Worm (Caenorhabditis elegans): Measurements from ENCODE around the gene B0303.14.
A peak's percentile ranks its signal among the peaks of the same experiment; 100 is the strongest.

Gene B0303.14

DNA sequence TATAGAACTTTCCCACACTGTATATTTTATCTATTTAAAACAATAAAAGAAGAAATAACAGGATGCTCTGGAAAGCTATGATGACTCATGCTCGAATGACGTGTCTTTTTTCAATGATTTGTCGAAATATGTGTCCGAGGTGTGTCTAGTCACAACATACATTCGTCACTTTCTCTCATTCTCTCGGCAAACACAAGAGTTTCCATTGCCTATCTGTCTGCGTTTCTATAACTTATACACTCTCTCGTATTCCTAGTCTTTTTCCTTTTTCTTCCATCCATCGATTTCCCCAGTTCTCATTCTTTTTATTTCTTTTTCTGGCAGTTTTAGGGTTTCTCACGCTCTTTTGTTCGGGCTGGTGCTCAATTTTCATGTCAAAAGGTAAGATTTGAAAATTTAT is 19.3 kb downstream of the B0303.14 start (continued):
- TF ChIP-seq ama-1 (optimal IDR thresholded peaks at IDR 0.05) (no peak), mef-2 (tag; optimal IDR thresholded peaks at IDR 0.05) (no peak), aha-1 (tag; optimal IDR thresholded peaks at IDR 0.05) (no peak), rnt-1 (tag; optimal IDR thresholded peaks at IDR 0.05) (peak; percentile 13), nhr-77 (tag; optimal IDR thresholded peaks at IDR 0.05) (no peak), C34B4.2 (tag; optimal IDR thresholded peaks at IDR 0.05) (no peak), efl-1 (optimal IDR thresholded peaks at IDR 0.05) (peak; percentile 51 to 55), efl-1 (GFP tag; optimal IDR thresholded peaks at IDR 0.05 in 1 of 2) (peak; percentile 27 to 79), irx-1 (tag; optimal IDR thresholded peaks at IDR 0.05) (no peak), lin-35 (GFP tag; optimal IDR thresholded peaks at IDR 0.05) (peak; percentile 27 to 46), ceh-90 (tag; optimal IDR thresholded peaks at IDR 0.05) (no peak), fos-1 (tag; optimal IDR thresholded peaks at IDR 0.05) (peak; percentile 42), nhr-47 (tag; optimal IDR thresholded peaks at IDR 0.05) (peak; percentile 3), fkh-4 (tag; optimal IDR thresholded peaks at IDR 0.05; ENCODE audit: borderline replicate concordance) (no peak), C04F5.9 (tag; optimal IDR thresholded peaks at IDR 0.05) (no peak), fkh-8 (tag; optimal IDR thresholded peaks at IDR 0.05) (peak; percentile 65), Y116A8C.19 (tag; optimal IDR thresholded peaks at IDR 0.05; ENCODE audit: borderline replicate concordance) (no peak), snu-23 (GFP tag; optimal IDR thresholded peaks at IDR 0.05) (peak; percentile 45), dsc-1 (tag; optimal IDR thresholded peaks at IDR 0.05) (no peak), hlh-17 (GFP tag; optimal IDR thresholded peaks at IDR 0.05; ENCODE audit: borderline replicate concordance) (no peak)

DNA sequence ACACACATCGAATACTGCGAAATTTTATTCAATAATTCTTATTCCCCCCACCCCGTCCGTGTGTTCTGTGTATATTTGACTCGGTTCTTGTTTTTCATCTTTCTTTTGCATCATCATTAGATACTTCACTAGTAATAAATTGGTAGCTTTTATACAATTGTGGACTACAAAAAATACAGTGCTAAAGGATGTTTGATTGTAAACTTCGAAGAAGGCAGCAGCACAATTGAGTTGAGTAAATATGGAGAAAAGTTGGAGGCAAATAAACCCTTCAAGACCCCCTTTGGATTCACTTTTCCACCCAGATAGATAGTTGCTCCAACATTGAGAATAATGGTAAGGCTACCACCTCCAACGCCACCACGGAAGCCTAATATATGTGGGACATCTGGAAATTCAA is 22.7 kb downstream of the B0303.14 start, which contains the start of gene B0303.7:
TSS of gene B0303.7 (plus strand) at position 301 of the 400 bp plus-strand sequence.
- TF ChIP-seq egl-27 (tag; optimal IDR thresholded peaks at IDR 0.05) (no peak), sup-37 (GFP tag; optimal IDR thresholded peaks at IDR 0.05) (no peak), Y116A8C.19 (tag; optimal IDR thresholded peaks at IDR 0.05; ENCODE audit: borderline replicate concordance) (no peak), swsn-7 (tag; optimal IDR thresholded peaks at IDR 0.05) (no peak), nhr-12 (tag; optimal IDR thresholded peaks at IDR 0.05) (no peak), unc-98 (GFP tag; IDR thresholded peaks at IDR 0.05) (no peak), unc-30 (tag; optimal IDR thresholded peaks at IDR 0.05) (no peak), nhr-76 (tag; optimal IDR thresholded peaks at IDR 0.05) (no peak), lin-39 (tag; optimal IDR thresholded peaks at IDR 0.05) (no peak), fos-1 (tag; optimal IDR thresholded peaks at IDR 0.05) (no peak), nhr-11 (tag; optimal IDR thresholded peaks at IDR 0.05) (no peak), hlh-17 (GFP tag; optimal IDR thresholded peaks at IDR 0.05; ENCODE audit: borderline replicate concordance) (no peak), jun-1 (tag; optimal IDR thresholded peaks at IDR 0.05) (no peak), C16A3.4 (tag; optimal IDR thresholded peaks at IDR 0.05) (no peak), ceh-8 (GFP tag; optimal IDR thresholded peaks at IDR 0.05) (no peak), zip-4 (GFP tag; optimal IDR thresholded peaks at IDR 0.05) (no peak), unc-130 (tag; optimal IDR thresholded peaks at IDR 0.05) (no peak)

DNA sequence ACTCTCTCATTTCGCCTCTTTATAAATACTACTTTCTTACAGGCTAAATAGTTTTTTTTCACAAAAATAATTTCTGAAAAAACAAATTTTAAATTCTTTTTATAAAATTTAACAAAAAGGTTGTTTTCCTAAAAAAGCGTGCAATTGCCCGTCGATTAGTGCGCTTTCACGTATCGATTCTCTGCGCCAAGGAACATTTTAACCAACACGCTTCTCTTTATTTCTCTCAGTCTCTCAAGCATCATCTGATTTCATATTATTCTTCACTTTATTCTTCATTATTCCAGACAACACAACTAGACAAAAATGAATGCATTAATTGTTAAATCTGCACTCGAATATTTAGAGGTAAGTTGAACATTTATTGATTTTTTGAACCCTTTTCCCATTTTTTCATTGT is 26.3 kb downstream of the B0303.14 start, which contains the start of gene B0303.4:
TSS of gene B0303.4 (plus strand) at position 196 of the 400 bp plus-strand sequence.
- TF ChIP-seq unc-130 (tag; optimal IDR thresholded peaks at IDR 0.05) (peak; percentile 48), alr-1 (tag; optimal IDR thresholded peaks at IDR 0.05; ENCODE audit: borderline replicate concordance) (no peak), isw-1 (GFP tag; IDR thresholded peaks at IDR 0.05) (no peak), ceh-90 (tag; optimal IDR thresholded peaks at IDR 0.05) (no peak), rnt-1 (tag; optimal IDR thresholded peaks at IDR 0.05) (peak; percentile 54), mep-1 (tag; optimal IDR thresholded peaks at IDR 0.05) (peak; percentile 92), blmp-1 (tag; optimal IDR thresholded peaks at IDR 0.05) (peak; percentile 83), ceh-82 (tag; optimal IDR thresholded peaks at IDR 0.05) (peak in 1 of 3 experiments; percentile 33), nhr-90 (tag; optimal IDR thresholded peaks at IDR 0.05; ENCODE audit: poor library complexity) (peak; percentile 20), dpl-1 (GFP tag; optimal IDR thresholded peaks at IDR 0.05) (peak; percentile 46 to 68 (median 51)), lsy-2 (tag; optimal IDR thresholded peaks at IDR 0.05) (peak; percentile 76), fkh-8 (tag; optimal IDR thresholded peaks at IDR 0.05) (peak; percentile 51), C34B4.2 (tag; optimal IDR thresholded peaks at IDR 0.05) (no peak), dsc-1 (tag; optimal IDR thresholded peaks at IDR 0.05) (peak; percentile 33), elt-3 (tag; optimal IDR thresholded peaks at IDR 0.05) (peak in 1 of 6 experiments; percentile 67), pqm-1 (tag; optimal IDR thresholded peaks at IDR 0.05) (no peak), zag-1 (tag; optimal IDR thresholded peaks at IDR 0.05) (no peak), snu-23 (GFP tag; optimal IDR thresholded peaks at IDR 0.05) (peak; percentile 74), aly-2 (tag; optimal IDR thresholded peaks at IDR 0.05) (no peak), grh-1 (GFP tag; IDR thresholded peaks at IDR 0.05) (no peak), F16B12.6 (tag; optimal IDR thresholded peaks at IDR 0.05) (peak; percentile 83), fkh-4 (tag; optimal IDR thresholded peaks at IDR 0.05; ENCODE audit: borderline replicate concordance) (no peak), egl-13 (tag; optimal IDR thresholded peaks at IDR 0.05) (no peak), Y116A8C.19 (tag; optimal IDR thresholded peaks at IDR 0.05; ENCODE audit: borderline replicate concordance) (no peak), snpc-4 (tag; optimal IDR thresholded peaks at IDR 0.05) (no peak)

All from whole organism, L1 larva.